Fruit fly (Drosophila melanogaster): ENCODE results near the gene CG4594.

dm6 chr2L:9966983-9967737 is 47.2 kb downstream of the CG4594 start, which contains the start of the genes Dref and RpL13:
- TF ChIP-seq CG8478 (optimal IDR thresholded peaks at IDR 0.05) (no peak), psq (optimal IDR thresholded peaks at IDR 0.05) (no peak), Dll (optimal IDR thresholded peaks at IDR 0.05) (no peak), usp (GFP tag; optimal IDR thresholded peaks at IDR 0.05) (no peak), EcR (GFP tag; optimal IDR thresholded peaks at IDR 0.05) (no peak)

All from whole organism.